Fruit fly (Drosophila melanogaster): ENCODE data around the gene Cln7.
A peak's percentile ranks its signal among the peaks of the same experiment; 100 is the strongest.

Gene Cln7

dm6 chr3L:7360324-7360852, 15.4 kb upstream of the Cln7 start, which contains the start of gene Sec63:
Sec63 (plus strand) TSS chr3L:7360561.
- TF ChIP-seq noc (tag; optimal IDR thresholded peaks at IDR 0.05): no peak

DNA sequence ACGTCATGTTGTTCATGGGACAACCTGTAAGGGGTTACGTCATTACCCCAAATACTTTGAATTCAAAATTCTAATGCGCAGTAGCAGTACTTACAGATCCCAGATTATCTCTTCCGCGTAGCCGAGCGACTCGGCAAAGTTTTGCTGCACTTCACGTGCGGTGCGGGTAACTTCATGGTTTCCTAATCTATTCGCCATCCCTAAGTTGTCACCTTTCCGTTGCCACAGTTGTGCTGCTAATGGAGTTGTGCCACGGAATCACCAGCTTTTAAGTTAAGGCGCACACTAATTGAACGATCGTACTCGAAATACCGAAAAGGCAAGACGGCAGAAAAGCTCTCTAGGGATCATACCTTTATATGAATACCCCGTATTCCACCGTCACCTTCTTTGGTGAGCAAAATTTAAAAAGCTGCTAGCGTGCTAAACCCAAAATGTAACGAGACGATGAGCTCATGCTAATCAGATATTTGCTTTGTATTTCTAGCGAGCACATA, 14.9 kb upstream of the Cln7 start, which contains the start of gene pst:
TSS of gene pst (minus strand) at position 437 of the 497 bp plus-strand sequence.
- TF ChIP-seq noc (tag; optimal IDR thresholded peaks at IDR 0.05): no peak

- peak; percentile 10 for TF ChIP-seq noc (tag; optimal IDR thresholded peaks at IDR 0.05)
Observed at dm6 chr3L:7356386-7357117, 11.6 kb upstream of the Cln7 start, which contains the start of gene CTCF. CTCF (minus strand) TSS chr3L:7356713.

DNA sequence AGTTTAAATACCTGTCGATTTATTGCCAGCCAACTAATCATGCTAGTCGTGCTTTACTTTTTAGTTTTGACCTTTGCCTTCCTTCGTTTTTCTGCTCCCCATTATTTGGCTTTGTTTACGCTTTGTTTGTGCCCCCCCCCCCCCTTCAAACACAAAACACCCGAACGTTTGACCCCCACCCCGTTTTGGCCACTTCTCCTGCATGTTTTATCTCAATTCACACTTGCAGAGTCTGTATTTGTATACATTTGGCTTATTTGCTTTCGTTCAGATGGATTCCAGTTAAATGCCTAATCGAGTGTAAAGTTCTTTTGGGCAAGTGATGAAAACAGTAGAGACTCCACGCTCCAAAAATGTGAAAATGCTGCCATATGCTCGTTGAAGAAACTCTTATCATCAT, 4.3 kb upstream of the Cln7 start:
- peak; percentile 45 for TF ChIP-seq noc (tag; optimal IDR thresholded peaks at IDR 0.05)

dm6 chr3L:7347984-7348631, 3.1 kb upstream of the Cln7 start, which contains the start of the genes Srp19 and qm:
Srp19 (minus strand) TSS chr3L:7348034.
qm (plus strand) TSS chr3L:7348313.
- peak; percentile 33 for TF ChIP-seq noc (tag; optimal IDR thresholded peaks at IDR 0.05)

DNA sequence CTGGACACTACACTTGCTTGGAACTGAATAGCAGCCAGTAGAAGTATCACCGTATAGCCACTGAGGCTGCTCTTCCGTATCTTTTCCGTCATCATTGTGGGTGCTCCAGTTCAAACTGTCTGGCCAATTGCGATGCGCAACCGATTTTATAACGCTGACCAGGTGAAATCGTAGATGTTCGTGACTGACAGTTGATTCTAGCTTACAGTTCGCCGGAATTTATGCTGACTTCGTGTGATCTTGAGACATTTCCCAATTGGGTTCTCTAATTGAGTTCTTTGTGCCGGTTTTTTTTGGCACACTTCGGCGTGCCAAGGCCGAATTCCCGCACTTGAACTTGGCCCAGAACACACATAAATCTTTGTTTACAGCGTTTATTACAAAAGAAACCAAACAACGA, 2.0 kb upstream of the Cln7 start, which contains the start of gene CG14834:
TSS of gene CG14834 (minus strand) at position 173 of the 400 bp plus-strand sequence.
- no peak for TF ChIP-seq noc (tag; optimal IDR thresholded peaks at IDR 0.05)

dm6 chr3L:7344001-7344400, 982 bp downstream of the Cln7 start:
- TF ChIP-seq noc (tag; optimal IDR thresholded peaks at IDR 0.05): no peak

dm6 chr3L:7339216-7339742, 5.7 kb downstream of the Cln7 start, which contains the start of the genes lark and eco:
lark (plus strand) TSS chr3L:7339266.
eco (minus strand) TSS chr3L:7339340.
- no peak for TF ChIP-seq noc (tag; optimal IDR thresholded peaks at IDR 0.05)

- no peak for TF ChIP-seq noc (tag; optimal IDR thresholded peaks at IDR 0.05)
Observed at dm6 chr3L:7338786-7339185, 6.2 kb downstream of the Cln7 start.

dm6 chr3L:7334990-7335389, 10.0 kb downstream of the Cln7 start, which contains the start of the genes wrm1 and wrm2:
wrm1 (minus strand) TSS chr3L:7335226.
wrm2 (minus strand) TSS chr3L:7335226.
- no peak for TF ChIP-seq noc (tag; optimal IDR thresholded peaks at IDR 0.05)

DNA sequence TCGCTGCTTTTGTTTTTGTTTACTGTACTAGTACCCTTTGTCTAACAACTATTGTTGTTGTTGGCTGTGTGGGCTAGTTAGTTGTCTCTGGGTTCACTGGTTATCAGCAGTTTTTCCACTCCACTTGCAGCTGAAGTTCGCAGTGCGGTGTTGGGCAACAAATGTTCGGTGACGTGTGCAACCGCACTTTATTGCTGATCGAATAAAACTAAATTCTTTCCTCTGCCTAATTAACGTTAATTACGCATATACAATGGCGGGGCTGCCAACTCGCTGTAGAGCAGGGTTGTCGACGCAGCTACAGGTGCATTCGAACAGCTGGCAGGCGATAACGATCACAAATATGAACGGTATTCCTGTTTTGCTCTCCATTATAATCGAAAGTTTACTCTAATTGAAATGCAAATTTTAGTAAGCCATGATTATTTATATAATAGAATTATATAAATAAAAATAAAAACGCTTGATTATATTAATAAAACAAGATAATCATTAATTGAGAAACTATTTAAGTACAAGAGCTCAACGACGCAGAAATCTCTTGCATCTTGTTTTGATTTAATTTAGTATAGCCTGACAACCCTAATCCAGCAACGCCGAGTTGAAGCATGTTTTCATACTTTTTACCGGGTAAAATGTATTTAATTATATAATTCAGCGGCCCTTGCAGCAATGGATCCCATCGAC, 16.3 kb downstream of the Cln7 start, which contains the start of the genes mrva, CG42307 and mus312:
TSS of gene mrva (minus strand) at position 276 of the 687 bp plus-strand sequence.
TSS of gene CG42307 (plus strand) at position 566 of the 687 bp plus-strand sequence.
TSS of gene mus312 (plus strand) at position 566 of the 687 bp plus-strand sequence.
- no peak for TF ChIP-seq noc (tag; optimal IDR thresholded peaks at IDR 0.05)

- TF ChIP-seq noc (tag; optimal IDR thresholded peaks at IDR 0.05): no peak
Observed at dm6 chr3L:7326676-7327075, 18.3 kb downstream of the Cln7 start.

- TF ChIP-seq noc (tag; optimal IDR thresholded peaks at IDR 0.05): peak; percentile 42
Observed at dm6 chr3L:7323348-7323747, 21.6 kb downstream of the Cln7 start, which contains the start of the genes RhoGEF4 and Rint1. RhoGEF4 (minus strand) TSS chr3L:7323411. Rint1 (plus strand) TSS chr3L:7323619.

DNA sequence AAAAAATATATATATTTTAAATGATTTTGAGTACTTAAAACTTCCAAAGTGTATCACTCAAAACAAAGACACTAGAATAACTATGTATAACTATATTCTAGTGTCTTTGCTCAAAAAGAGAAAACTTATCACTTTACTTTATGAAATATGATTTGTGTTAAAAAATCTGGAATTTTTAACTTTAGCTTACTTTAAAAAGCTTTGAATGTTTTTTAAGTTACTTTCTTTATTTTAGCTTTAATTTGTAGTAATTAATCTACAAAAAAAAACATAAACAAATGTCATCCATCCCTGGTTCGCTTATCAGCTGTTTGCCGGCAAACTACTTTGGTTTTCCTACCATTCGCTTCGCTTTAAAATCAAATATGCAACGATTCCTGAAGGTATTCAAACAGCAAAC, 25.2 kb downstream of the Cln7 start, which contains the start of gene CG8607:
TSS of gene CG8607 (plus strand) at position 301 of the 400 bp plus-strand sequence.
- TF ChIP-seq noc (tag; optimal IDR thresholded peaks at IDR 0.05): no peak

dm6 chr3L:7314133-7314532, 30.9 kb downstream of the Cln7 start:
- no peak for TF ChIP-seq noc (tag; optimal IDR thresholded peaks at IDR 0.05)

Measured in whole organism, larva.